Worm (Caenorhabditis elegans) whole organism, midembryonic: ENCODE data around the gene sbds-1.

Experiments
- T22C8.4 ChIP-seq: fragments of 200-800 bp; sonication (Bioruptor generic); IDR thresholded peaks from 2 replicates; pipeline ENCODE4 v1.3.6; 2022; ENCODE audit warnings: missing genetic modification characterization, missing compliant biosample characterization
- cog-1 ChIP-seq: sonication (generic microtip); optimal IDR thresholded peaks from 2 replicates; lab custom pipeline; 2016; ENCODE audit warnings: missing genetic modification characterization, missing compliant biosample characterization
- flt-1 ChIP-seq: fragments of 200-800 bp; sonication (Bioruptor generic); IDR thresholded peaks from 2 replicates; pipeline ENCODE4 v1.3.6; 2022; ENCODE audit warnings: missing genetic modification characterization, missing compliant biosample characterization
- klf-2 ChIP-seq: fragments of 200-800 bp; sonication (Bioruptor generic); conservative IDR thresholded peaks from 2 replicates; pipeline ENCODE4 v1.3.6; 2022; ENCODE audit warnings: missing genetic modification reagents, missing genetic modification characterization, missing compliant biosample characterization

- TF ChIP-seq flt-1 (GFP tag; lab: Robert Waterston, UW) (no peak), cog-1 (tag; lab: Kevin White, UChicago) (no peak), T22C8.4 (GFP tag; lab: Robert Waterston, UW) (no peak), klf-2 (GFP tag; lab: Robert Waterston, UW) (no peak)
These were observed 2.2 kb downstream of the sbds-1 start, which contains the start of gene T19C3.7 for ce11 chrIII:636067-636466.
